Worm (Caenorhabditis elegans): ENCODE results near the gene ZK896.4.

DNA sequence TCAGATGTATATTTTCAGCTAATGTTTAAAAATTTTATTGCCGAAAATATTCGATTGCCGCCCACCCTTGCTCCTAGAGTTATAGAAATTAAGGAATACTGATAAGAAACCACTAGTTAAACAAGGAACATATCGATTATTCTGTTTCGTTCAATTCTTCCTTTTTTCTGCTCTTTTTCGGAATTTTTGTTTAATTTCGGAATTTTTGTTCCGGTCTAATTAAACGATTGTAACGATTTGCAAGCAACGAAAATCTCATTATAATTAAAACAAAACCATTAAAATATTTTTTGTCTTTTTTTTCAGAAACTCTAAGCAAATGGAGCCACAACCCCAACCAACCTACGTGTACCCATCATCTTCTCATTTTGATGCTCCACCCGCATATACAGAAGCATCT lies 9.1 kb upstream of the ZK896.4 start, which contains the start of gene K08D8.1:
- TF ChIP-seq unc-62 (GFP tag; optimal IDR thresholded peaks at IDR 0.05) (no peak), zfh-2 (GFP tag; conservative IDR thresholded peaks at IDR 0.05) (no peak), F49E8.2 (tag; optimal IDR thresholded peaks at IDR 0.05; ENCODE audit: insufficient read depth) (no peak), snpc-4 (GFP tag; optimal IDR thresholded peaks at IDR 0.05) (no peak), snpc-4 (tag; optimal IDR thresholded peaks at IDR 0.05) (no peak), pha-4 (tag; optimal IDR thresholded peaks at IDR 0.05) (no peak), F33H1.4 (GFP tag; IDR thresholded peaks at IDR 0.05) (no peak), atf-7 (tag; optimal IDR thresholded peaks at IDR 0.05) (no peak)
